Fruit fly (Drosophila melanogaster) whole organism, larva: ENCODE results near the gene CG32855.

Source experiments
- noc ChIP-seq: fragments of 200-800 bp; sonication (Bioruptor generic); optimal IDR thresholded peaks from 3 replicates; lab custom pipeline; 2019; ENCODE audit warnings: missing biosample characterization, mild to moderate bottlenecking, missing genetic modification characterization, moderate library complexity

Gene CG32855

DNA sequence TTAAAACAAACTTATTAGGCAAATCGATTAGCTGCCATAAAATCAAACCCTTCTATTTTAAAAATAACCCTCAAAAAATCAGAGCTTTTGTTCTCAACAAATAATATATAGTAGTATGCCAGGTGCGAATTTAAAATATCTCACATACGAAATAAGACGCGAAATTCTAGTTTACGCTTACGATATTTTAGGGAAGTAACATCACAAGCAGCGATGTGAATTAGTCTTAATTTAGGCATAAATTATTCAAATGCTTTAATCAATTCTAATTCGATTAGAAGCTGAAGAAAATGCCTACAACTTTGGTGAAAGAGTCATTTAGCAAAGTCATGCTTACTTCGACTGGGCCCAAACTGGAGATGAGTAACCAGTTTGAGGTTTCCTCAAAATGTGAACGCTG, 2.8 kb upstream of the CG32855 start, which contains the start of gene sxe2:
Gene sxe2, plus strand, starts transcription at position 301 of the 400 bp plus-strand sequence.
- TF ChIP-seq noc (tag; lab: Kevin White, UChicago): no peak

DNA sequence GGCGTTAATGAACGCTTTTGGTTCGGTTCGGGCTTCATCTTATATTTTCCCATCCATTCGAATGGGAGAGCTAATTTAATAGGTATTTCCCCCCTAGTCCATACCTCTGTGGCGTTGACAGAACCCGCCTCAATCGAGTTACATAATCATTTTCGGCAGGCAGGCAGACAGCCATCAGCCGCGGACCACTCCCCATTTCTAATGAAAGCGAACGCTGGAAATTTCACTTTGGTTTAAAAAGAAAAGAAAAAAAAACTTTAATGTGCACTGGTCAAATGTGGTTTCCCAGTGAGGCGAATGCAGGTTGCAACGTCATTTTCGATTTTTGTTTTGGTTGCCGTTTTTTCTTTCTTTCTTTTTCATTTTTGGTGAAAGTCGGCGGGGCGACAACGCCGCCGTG, 1.6 kb upstream of the CG32855 start:
- no peak for TF ChIP-seq noc (tag; lab: Kevin White, UChicago)

DNA sequence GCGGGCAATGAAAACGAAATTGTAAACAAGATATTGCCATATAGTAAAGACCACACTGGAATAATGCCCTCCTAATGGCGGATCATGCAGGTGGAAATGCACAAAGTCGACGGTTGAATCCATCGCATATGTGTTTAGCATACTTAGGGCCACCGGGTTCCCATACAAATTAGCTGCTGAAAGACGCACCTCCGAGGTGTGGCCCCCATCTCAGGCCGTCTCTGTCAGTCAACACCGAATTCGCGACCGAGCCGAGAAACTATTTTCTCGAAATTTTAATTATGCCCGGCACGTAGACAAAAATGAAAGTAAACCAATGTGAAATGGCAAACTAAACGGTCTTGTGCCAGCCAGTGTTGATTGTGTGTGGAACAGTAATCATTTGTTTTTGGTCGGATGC, 2.5 kb downstream of the CG32855 start:
- TF ChIP-seq noc (tag; lab: Kevin White, UChicago): no peak

DNA sequence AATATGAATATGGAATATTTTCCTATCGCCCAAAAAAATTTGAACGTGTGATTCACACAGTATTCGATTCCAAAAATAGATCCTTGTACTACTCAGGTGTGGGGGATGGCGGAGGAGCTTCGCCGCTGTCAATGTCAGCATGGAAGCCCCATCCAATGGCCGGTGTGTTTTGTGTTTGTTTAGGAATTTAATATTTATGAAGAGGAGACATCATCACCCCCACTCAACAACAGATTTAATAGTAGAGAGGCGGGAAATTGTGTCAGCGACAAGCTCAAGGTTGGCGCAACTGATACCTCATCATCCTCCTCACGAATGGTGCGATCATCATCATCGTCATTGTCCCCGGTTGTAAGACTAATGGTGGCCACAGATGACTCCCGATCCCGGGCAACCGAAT, 6.7 kb downstream of the CG32855 start:
- TF ChIP-seq noc (tag; lab: Kevin White, UChicago): no peak

DNA sequence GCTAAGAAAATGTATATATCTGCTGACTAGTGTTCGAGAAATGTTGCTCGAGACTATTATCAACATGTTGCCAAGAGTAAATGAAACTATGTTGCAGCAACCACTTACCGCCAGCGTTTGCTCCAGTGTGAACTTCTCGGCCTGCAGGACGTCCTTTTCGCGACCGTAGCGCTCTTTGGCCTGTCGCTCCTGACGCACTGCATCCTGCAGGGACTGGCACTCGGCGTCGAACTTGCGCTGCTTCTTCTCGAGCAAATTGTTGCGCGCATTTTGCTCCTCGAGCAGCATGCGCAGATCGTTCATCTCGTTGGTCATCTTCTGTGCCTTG, 8.2 kb downstream of the CG32855 start:
- TF ChIP-seq noc (tag; lab: Kevin White, UChicago): no peak

DNA sequence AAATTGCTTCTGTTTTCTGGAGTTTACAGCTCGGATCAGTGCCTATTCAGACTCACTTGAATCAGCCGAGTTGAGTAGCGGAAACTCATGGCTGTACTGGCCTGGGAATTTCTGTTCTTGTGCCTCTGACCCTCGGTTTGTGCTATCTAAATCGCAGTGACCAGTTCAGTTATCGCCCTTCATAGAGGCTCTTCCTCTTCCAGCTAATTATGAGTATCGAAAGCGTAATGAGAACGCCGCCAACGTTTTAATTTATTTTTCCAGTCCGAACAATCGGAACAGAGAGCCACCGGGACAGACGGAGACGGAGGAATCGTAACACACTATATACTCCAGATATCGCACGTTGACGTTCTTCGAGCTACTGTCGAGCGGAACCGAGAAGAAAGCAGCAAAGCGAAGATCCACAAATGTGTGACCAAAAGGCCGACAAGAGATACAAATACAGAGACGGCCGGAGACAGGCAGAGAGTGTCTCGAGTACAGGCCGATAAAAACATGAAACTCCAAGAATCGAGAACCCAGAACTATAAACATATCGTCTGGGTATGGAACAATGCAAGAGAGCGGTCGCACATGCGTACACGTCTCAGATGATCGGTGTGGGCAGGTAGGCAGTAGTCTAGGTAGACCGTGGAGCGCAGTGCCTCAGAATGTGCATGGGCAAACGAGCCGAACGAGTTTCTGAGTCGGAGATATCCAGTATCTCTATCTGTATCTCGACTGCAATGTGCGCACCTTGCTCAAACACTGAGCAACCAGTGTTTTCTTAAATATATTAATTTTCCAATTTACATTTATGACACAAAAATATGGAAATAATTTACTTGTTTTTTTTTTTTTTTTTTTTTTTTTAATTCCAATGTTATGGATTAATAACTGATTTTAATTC, 8.9 kb downstream of the CG32855 start:
- TF ChIP-seq noc (tag; lab: Kevin White, UChicago): no peak

DNA sequence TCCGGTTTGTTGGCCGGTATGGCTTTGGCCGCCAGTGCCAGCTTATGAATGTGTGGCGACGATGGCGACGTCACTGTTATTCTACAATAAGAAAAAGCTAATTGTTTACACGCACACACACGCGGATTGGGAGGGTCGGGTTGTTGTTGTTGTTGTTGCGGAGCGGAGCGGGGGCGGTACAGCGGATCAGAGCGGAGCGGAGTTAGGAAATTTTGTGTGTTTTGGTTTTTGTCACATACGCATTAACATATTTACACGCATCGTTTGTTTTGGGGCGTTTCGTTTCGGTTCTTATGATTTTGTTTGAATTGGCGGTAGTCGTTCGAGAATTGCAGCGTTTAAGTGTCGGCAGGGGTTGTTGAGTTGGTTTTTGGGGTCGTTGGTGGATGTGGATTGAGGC, 11.5 kb downstream of the CG32855 start:
- no peak for TF ChIP-seq noc (tag; lab: Kevin White, UChicago)

DNA sequence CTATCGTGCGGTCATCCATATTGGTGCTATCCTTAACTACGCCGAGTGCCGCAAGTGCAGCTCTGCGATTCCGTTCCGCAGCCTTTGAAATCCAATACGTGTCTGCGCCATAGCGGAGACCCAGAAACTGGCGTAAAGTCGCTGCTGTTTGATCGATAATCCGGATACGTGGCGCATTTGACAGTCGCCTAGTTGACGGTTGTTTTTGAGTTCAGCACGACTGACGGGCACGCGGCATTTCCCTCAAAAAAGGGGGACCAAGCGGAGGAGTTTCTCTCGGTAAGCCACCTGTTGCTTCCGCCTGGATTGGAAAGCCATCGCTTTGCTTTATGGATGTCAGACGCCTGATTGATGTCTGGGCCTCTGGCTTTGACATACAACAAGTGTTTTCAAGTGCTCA, 13.3 kb downstream of the CG32855 start, which contains the start of gene CG10185:
Gene CG10185, minus strand, starts transcription at position 101 of the 400 bp plus-strand sequence.
- no peak for TF ChIP-seq noc (tag; lab: Kevin White, UChicago)

DNA sequence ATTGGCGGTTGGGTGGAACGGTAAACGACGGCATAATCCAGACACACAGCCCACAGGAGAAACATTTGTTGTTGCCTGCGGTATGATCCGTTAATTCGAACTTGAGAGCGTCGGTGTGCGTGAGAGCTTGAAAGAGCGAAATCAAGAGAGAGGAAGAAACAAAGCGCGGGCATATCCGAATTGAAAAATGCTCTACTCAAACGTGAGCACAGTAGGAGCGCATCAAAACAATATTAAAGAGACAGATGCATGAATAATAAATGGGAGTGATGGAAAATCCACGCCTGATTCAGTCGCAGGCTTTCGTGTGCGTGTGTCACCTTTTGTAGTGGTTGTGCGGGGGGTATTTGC, 29.5 kb downstream of the CG32855 start:
- TF ChIP-seq noc (tag; lab: Kevin White, UChicago): no peak

DNA sequence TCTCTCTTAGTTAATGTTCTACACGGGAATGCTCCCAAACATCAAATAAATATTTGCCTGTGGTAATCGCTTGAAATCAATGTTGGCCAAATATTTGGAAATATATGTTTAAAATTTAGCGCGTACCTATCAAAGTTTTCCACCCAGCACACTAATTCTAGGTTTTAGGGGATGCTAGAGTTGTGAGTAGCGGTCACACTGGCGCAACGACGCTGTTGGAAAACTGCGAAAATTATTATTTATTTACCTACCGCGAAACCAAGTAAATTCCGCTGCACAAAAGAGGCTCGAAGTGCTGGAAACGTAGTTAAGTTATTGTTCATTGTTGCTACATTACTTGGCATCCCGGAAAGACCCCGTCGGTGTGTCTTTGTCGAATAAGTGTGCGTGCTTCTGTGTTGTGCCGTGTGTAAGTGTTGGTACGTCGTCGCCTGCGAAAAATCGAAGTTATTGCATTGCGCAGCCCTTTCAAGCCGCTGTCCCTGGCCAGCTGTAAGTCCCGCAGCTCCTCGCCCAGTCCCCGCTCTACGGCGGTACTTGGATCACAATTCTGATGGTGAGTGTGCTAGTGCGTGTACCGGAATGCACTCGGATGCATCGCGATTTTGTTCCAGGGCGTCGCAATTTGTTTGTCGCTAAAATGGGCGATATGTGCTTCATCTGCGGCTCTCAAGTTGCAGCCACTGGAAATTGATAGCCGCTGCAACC, 30.0 kb downstream of the CG32855 start, which contains the start of gene msps:
Gene msps, plus strand, starts transcription at position 181 of the 708 bp plus-strand sequence.
- no peak for TF ChIP-seq noc (tag; lab: Kevin White, UChicago)

DNA sequence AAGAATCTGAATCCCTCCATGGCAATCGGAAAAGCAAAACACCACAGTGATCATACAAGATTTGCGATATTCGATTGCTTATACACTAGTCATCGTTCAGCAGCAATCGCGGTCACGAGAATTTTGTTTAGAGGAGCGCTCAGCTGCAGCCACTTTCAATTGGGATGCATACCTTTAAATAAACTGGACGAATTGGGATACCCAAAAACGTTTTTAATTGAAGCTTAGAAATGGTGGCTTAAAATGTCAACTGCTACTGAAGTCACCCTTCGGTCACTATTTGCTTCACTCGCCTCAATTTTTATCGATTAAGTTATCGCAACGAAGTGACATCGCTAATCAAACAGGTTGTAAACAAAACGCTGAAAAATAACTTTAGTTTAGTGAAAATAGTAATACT, 31.4 kb downstream of the CG32855 start, which contains the start of the genes IKKbeta and CG5013:
Gene IKKbeta, minus strand, starts transcription at position 53 of the 400 bp plus-strand sequence.
Gene CG5013, plus strand, starts transcription at position 302 of the 400 bp plus-strand sequence.
- TF ChIP-seq noc (tag; lab: Kevin White, UChicago): peak; percentile 36

DNA sequence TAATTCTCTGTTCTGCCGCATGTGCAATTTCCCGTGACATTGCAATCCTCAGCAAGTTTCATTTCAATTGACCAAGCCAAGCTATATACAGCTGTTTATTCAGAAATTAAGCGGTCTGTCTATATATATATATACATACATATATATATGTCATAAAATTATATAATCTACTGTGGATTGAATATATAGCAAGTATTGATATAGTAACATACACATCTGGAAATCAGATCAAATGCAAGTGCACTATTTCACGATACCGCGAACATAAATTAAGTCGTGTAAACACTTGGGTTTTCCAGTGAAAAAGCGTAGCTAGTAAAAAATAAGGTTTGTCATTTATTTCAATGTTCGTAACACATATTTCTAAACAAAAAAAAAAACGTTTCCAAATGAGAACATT, 34.8 kb downstream of the CG32855 start, which contains the start of gene Jhbp5:
Gene Jhbp5, minus strand, starts transcription at position 101 of the 400 bp plus-strand sequence.
- no peak for TF ChIP-seq noc (tag; lab: Kevin White, UChicago)

DNA sequence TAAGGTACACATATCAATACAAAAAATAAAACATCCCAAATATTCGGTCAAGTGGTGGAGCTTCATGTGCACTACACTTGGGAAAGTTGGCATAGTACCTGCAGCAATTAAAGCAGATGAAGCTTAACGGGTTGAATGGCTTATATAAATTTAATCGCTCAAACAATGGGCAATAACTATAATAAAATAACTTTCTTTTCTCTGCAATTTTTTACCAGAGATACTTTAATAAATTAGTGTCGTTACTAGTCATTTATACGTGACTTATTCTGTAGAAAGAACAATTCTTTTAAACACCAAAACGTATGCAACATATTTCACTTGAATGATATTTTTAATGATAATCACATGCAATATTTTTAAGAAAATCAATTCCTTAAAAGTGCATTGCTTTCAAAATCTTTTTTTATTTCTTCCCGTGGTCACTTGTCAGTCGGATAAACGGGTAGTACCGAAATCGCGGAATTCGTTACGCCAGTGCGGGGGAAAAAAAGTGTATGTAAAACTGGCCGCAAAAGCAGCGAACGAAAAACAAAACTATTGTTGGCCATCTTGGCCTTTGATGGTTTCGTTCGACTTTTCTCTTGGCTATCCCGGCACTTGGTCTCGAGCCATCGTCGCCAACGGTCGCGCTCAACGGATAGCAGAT, 37.8 kb downstream of the CG32855 start, which contains the start of gene Jhbp4:
Gene Jhbp4, plus strand, starts transcription at position 599 of the 649 bp plus-strand sequence.
- TF ChIP-seq noc (tag; lab: Kevin White, UChicago): no peak

DNA sequence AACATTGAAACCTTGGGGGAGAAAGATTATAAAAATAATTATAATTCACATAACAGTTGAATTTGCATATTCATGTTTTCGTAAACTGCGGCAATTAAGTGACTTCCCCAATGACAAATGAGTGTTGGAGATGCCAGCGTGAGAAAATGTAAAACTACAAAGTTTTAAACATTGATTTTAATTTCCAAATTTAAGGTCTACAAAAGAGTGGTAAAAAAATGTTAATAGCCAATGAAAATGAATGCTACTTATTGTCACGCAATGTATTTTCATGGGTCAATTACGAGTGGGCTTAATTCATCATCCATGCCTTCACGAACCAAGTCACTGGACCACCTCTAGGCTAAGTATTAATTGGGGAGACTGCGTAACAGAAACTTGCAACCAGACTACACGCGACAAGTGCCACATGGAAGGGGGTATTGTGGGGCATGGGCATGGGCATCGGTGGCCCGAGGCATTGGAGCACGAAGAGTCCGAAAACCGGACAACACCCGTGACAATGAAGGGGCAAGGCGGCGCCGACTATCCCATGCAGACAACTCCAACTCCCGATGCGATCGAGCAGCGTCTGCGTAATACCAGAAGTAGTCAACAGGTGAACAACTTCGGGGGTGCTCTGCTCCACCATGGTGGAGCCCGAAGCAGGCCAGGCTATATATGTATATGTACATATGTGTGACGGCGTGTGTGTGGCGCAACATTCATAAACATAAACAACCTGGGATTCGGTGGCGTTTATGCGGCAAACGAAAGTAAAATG, 38.5 kb downstream of the CG32855 start:
- no peak for TF ChIP-seq noc (tag; lab: Kevin White, UChicago)

DNA sequence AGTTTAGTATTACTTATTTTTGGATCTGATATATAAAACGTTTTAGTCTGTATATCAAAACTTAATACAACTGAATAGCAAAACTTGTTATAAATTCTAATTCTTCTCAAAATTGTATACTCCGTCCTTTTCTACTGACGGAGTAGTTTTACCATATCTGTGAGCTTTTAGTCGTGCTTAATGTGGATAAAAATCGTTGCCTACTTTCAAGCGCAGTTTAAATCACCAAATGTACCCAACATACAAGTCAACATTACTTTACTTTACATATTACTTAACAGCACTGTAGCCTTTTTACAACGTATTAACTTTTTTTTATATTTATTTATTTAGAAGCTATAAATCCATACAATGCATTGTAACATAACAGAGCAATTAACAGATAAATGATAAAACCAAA, 39.9 kb downstream of the CG32855 start:
- TF ChIP-seq noc (tag; lab: Kevin White, UChicago): no peak
